Worm (Caenorhabditis elegans): ENCODE results near the gene ZK930.6.

ce11 chrII:11859833-11860232, 23.9 kb upstream of the ZK930.6 start:
- TF ChIP-seq pag-3 (tag; optimal IDR thresholded peaks at IDR 0.05; ENCODE audit: borderline replicate concordance, insufficient read depth) (no peak), lsy-2 (tag; optimal IDR thresholded peaks at IDR 0.05) (no peak)
